Worm (Caenorhabditis elegans): ENCODE results near the gene sra-8.

ce11 chrII:9522986-9523385 is 14.5 kb upstream of the sra-8 start, which contains the start of gene AH6.17:
- TF ChIP-seq ama-1 (optimal IDR thresholded peaks at IDR 0.05) (no peak), egl-43 (GFP tag; IDR thresholded peaks at IDR 0.05) (no peak), nhr-11 (tag; optimal IDR thresholded peaks at IDR 0.05) (no peak), unc-39 (tag; optimal IDR thresholded peaks at IDR 0.05) (no peak), pha-4 (GFP tag; IDR thresholded peaks at IDR 0.05) (no peak), pha-4 (tag; optimal IDR thresholded peaks at IDR 0.05) (no peak), pqm-1 (tag; optimal IDR thresholded peaks at IDR 0.05) (no peak), zfp-3 (GFP tag; conservative IDR thresholded peaks at IDR 0.05) (no peak), zag-1 (tag; optimal IDR thresholded peaks at IDR 0.05) (no peak), nhr-28 (tag; optimal IDR thresholded peaks at IDR 0.05) (no peak)
